Fruit fly (Drosophila melanogaster) whole organism, embryonic: Measurements from ENCODE around the gene CG7924.

Experiments
- Antp ChIP-seq: fragments of 200-800 bp; sonication (Bioruptor generic); optimal IDR thresholded peaks from 3 replicates; lab custom pipeline; 2016; ENCODE audit warnings: missing biosample characterization, missing genetic modification characterization
- Asciz ChIP-seq: fragments of 200-800 bp; sonication (Bioruptor generic); optimal IDR thresholded peaks from 2 replicates; lab custom pipeline; 2017; ENCODE audit warnings: missing biosample characterization, mild to moderate bottlenecking, missing genetic modification characterization, missing genetic modification reagents
- Bgb ChIP-seq: fragments of 200-800 bp; sonication (Bioruptor generic); IDR thresholded peaks from 2 replicates; pipeline ENCODE4 v1.3.6; 2022; ENCODE audit warnings: missing biosample characterization, missing genetic modification characterization; ENCODE audit not compliant: partially characterized antibody
- Blimp-1 ChIP-seq: fragments of 200-800 bp; sonication (Bioruptor generic); optimal IDR thresholded peaks from 3 replicates; lab custom pipeline; 2018; ENCODE audit warnings: missing biosample characterization, missing genetic modification characterization, mild to moderate bottlenecking, moderate library complexity, missing genetic modification reagents
- CG11398 ChIP-seq: fragments of 200-800 bp; sonication (Bioruptor generic); optimal IDR thresholded peaks from 2 replicates; lab custom pipeline; 2016; ENCODE audit warnings: missing biosample characterization, missing genetic modification characterization
- CG11456 ChIP-seq: fragments of 200-800 bp; sonication (Bioruptor generic); IDR thresholded peaks from 3 replicates; pipeline ENCODE4 v1.3.6; 2022; ENCODE audit warnings: missing biosample characterization, missing genetic modification characterization
- CG11695 ChIP-seq: fragments of 200-800 bp; sonication (Bioruptor generic); IDR thresholded peaks from 3 replicates; pipeline ENCODE4 v1.3.6; 2022; ENCODE audit warnings: missing biosample characterization, missing genetic modification characterization
- CG12155 ChIP-seq: fragments of 200-800 bp; sonication (Bioruptor generic); optimal IDR thresholded peaks from 3 replicates; lab custom pipeline; 2016; ENCODE audit warnings: missing biosample characterization, missing genetic modification characterization
- CG13123 ChIP-seq: fragments of 200-800 bp; sonication (Bioruptor generic); optimal IDR thresholded peaks from 2 replicates; lab custom pipeline; 2016; ENCODE audit warnings: missing biosample characterization, missing genetic modification characterization
- CG1602 ChIP-seq: fragments of 200-800 bp; sonication (Bioruptor generic); optimal IDR thresholded peaks from 3 replicates; lab custom pipeline; 2016; ENCODE audit warnings: missing biosample characterization, missing genetic modification characterization
- CG17385 ChIP-seq: fragments of 200-800 bp; sonication (Bioruptor generic); optimal IDR thresholded peaks from 3 replicates; lab custom pipeline; 2018; ENCODE audit warnings: missing biosample characterization, mild to moderate bottlenecking, missing genetic modification characterization
- CG2120 ChIP-seq: fragments of 200-800 bp; sonication (Bioruptor generic); optimal IDR thresholded peaks from 3 replicates; lab custom pipeline; 2016; ENCODE audit warnings: missing biosample characterization, missing genetic modification characterization
- CG2678 ChIP-seq: fragments of 200-800 bp; sonication (Bioruptor generic); optimal IDR thresholded peaks from 3 replicates; lab custom pipeline; 2019; ENCODE audit warnings: missing biosample characterization, mild to moderate bottlenecking, missing genetic modification characterization, moderate library complexity
- CG3065 ChIP-seq: fragments of 200-800 bp; sonication (Bioruptor generic); optimal IDR thresholded peaks from 2 replicates; lab custom pipeline; 2016; ENCODE audit warnings: missing biosample characterization, missing genetic modification characterization
- CG31441 ChIP-seq: fragments of 200-800 bp; sonication (Bioruptor generic); IDR thresholded peaks from 2 replicates; pipeline ENCODE4 v1.3.6; 2022; ENCODE audit warnings: missing biosample characterization, missing genetic modification characterization
- CG32532 ChIP-seq: fragments of 200-800 bp; sonication (Bioruptor generic); IDR thresholded peaks from 2 replicates; pipeline ENCODE4 v1.3.6; 2022; ENCODE audit warnings: missing biosample characterization, missing genetic modification characterization
- CG7963 ChIP-seq: fragments of 200-800 bp; sonication (Bioruptor generic); IDR thresholded peaks from 3 replicates; pipeline ENCODE4 v1.3.6; 2022; ENCODE audit warnings: missing biosample characterization, missing genetic modification characterization; ENCODE audit not compliant: partially characterized antibody
- CTCF ChIP-seq: fragments of 200-800 bp; sonication (Bioruptor generic); optimal IDR thresholded peaks from 2 replicates; lab custom pipeline; 2017; ENCODE audit warnings: missing biosample characterization, mild to moderate bottlenecking, missing genetic modification characterization, moderate library complexity
- Camta ChIP-seq: fragments of 200-800 bp; sonication (Bioruptor generic); optimal IDR thresholded peaks from 2 replicates; lab custom pipeline; 2016; ENCODE audit warnings: missing biosample characterization, missing genetic modification characterization
- Chrac-16 ChIP-seq: fragments of 200-800 bp; sonication (Bioruptor generic); optimal IDR thresholded peaks from 3 replicates; lab custom pipeline; 2016; ENCODE audit warnings: missing biosample characterization, missing genetic modification characterization
- Dll ChIP-seq: fragments of 200-800 bp; sonication (Bioruptor generic); IDR thresholded peaks from 4 replicates; pipeline ENCODE4 v1.3.6; 2022; ENCODE audit warnings: missing biosample characterization, missing genetic modification characterization; ENCODE audit not compliant: partially characterized antibody
- Gug ChIP-seq: fragments of 200-800 bp; sonication (Bioruptor generic); IDR thresholded peaks from 4 replicates; pipeline ENCODE4 v1.3.6; 2022; ENCODE audit warnings: missing biosample characterization, missing genetic modification characterization
- HLH54F ChIP-seq: fragments of 200-800 bp; sonication (Bioruptor generic); optimal IDR thresholded peaks from 3 replicates; lab custom pipeline; 2016; ENCODE audit warnings: missing biosample characterization, missing genetic modification characterization
- HLHmδ ChIP-seq: fragments of 200-800 bp; sonication (Bioruptor generic); optimal IDR thresholded peaks from 2 replicates; lab custom pipeline; 2018; ENCODE audit warnings: missing biosample characterization, mild to moderate bottlenecking, missing genetic modification characterization, moderate library complexity
- HmgZ ChIP-seq: fragments of 200-800 bp; sonication (Bioruptor generic); optimal IDR thresholded peaks from 2 replicates; lab custom pipeline; 2018; ENCODE audit warnings: missing biosample characterization, mild to moderate bottlenecking, missing genetic modification characterization
- Lim3 ChIP-seq: fragments of 200-800 bp; sonication (Bioruptor generic); IDR thresholded peaks from 2 replicates; pipeline ENCODE4 v1.3.6; 2022; ENCODE audit warnings: missing biosample characterization, missing genetic modification characterization
- Nf-YC ChIP-seq: fragments of 200-800 bp; optimal IDR thresholded peaks from 3 replicates; lab custom pipeline; 2019; ENCODE audit warnings: missing biosample characterization, mild to moderate bottlenecking, missing genetic modification characterization, moderate library complexity
- Oaz ChIP-seq: fragments of 200-800 bp; sonication (Bioruptor generic); IDR thresholded peaks from 2 replicates; pipeline ENCODE4 v1.3.6; 2022; ENCODE audit warnings: missing biosample characterization, missing genetic modification characterization
- PHDP ChIP-seq: fragments of 200-800 bp; sonication (Bioruptor generic); optimal IDR thresholded peaks from 3 replicates; lab custom pipeline; 2018; ENCODE audit warnings: missing biosample characterization, mild to moderate bottlenecking, missing genetic modification characterization, moderate library complexity
- Poxn ChIP-seq: fragments of 200-800 bp; sonication (Bioruptor generic); IDR thresholded peaks from 2 replicates; pipeline ENCODE4 v1.3.6; 2022; ENCODE audit warnings: missing biosample characterization, missing genetic modification characterization
- Sin3A ChIP-seq: fragments of >200 bp; optimal IDR thresholded peaks from 2 replicates; lab custom pipeline; 2018
- Sry-δ ChIP-seq: fragments of 200-800 bp; sonication (Bioruptor generic); optimal IDR thresholded peaks from 2 replicates; lab custom pipeline; 2016; ENCODE audit warnings: missing biosample characterization, missing genetic modification characterization
- TFAM ChIP-seq: fragments of 200-800 bp; sonication (Bioruptor generic); optimal IDR thresholded peaks from 2 replicates; lab custom pipeline; 2017; ENCODE audit warnings: missing biosample characterization, missing genetic modification characterization, inconsistent platforms
- YL-1 ChIP-seq: fragments of 200-800 bp; sonication (Bioruptor generic); optimal IDR thresholded peaks from 3 replicates; lab custom pipeline; 2017; ENCODE audit warnings: missing biosample characterization, mild to moderate bottlenecking, missing genetic modification characterization
- ab ChIP-seq: fragments of 200-800 bp; sonication (Bioruptor generic); optimal IDR thresholded peaks from 2 replicates; lab custom pipeline; 2016; ENCODE audit warnings: missing biosample characterization, missing genetic modification characterization
- bcd ChIP-seq: fragments of 200-800 bp; sonication (Bioruptor generic); optimal IDR thresholded peaks from 2 replicates; lab custom pipeline; 2017; ENCODE audit warnings: missing biosample characterization, mild to moderate bottlenecking, missing genetic modification characterization
- bowl ChIP-seq: fragments of 200-800 bp; sonication (Bioruptor generic); IDR thresholded peaks from 2 replicates; pipeline ENCODE4 v1.3.6; 2022; ENCODE audit warnings: missing biosample characterization, missing genetic modification characterization
- cg ChIP-seq: fragments of 200-800 bp; sonication (Bioruptor generic); optimal IDR thresholded peaks from 3 replicates; lab custom pipeline; 2019; ENCODE audit warnings: missing biosample characterization, mild to moderate bottlenecking, missing genetic modification characterization, moderate library complexity
- chm ChIP-seq: fragments of 200-800 bp; sonication (Bioruptor generic); IDR thresholded peaks from 2 replicates; pipeline ENCODE4 v1.3.6; 2022; ENCODE audit warnings: missing biosample characterization, missing genetic modification characterization
- chn ChIP-seq: fragments of 200-800 bp; sonication (Bioruptor generic); optimal IDR thresholded peaks from 2 replicates; lab custom pipeline; 2016; ENCODE audit warnings: missing biosample characterization, missing genetic modification characterization
- disco-r ChIP-seq: fragments of 200-800 bp; sonication (Bioruptor generic); optimal IDR thresholded peaks from 2 replicates; lab custom pipeline; 2016; ENCODE audit warnings: missing biosample characterization, missing genetic modification characterization
- jing ChIP-seq: fragments of 200-800 bp; sonication (Bioruptor generic); optimal IDR thresholded peaks from 2 replicates; lab custom pipeline; 2018; ENCODE audit warnings: missing biosample characterization, mild to moderate bottlenecking, missing genetic modification characterization
- luna ChIP-seq: fragments of 200-800 bp; sonication (Bioruptor generic); optimal IDR thresholded peaks from 2 replicates; lab custom pipeline; 2016; ENCODE audit warnings: missing biosample characterization, missing genetic modification characterization
- mirr ChIP-seq: fragments of 200-800 bp; sonication (Bioruptor generic); optimal IDR thresholded peaks from 3 replicates; lab custom pipeline; 2018; ENCODE audit warnings: missing biosample characterization, mild to moderate bottlenecking, missing genetic modification characterization
- nmo ChIP-seq: fragments of 200-800 bp; sonication (Bioruptor generic); optimal IDR thresholded peaks from 2 replicates; lab custom pipeline; 2018; ENCODE audit warnings: missing biosample characterization, mild to moderate bottlenecking, missing genetic modification characterization, moderate library complexity
- phol ChIP-seq: fragments of 200-800 bp; sonication (Bioruptor generic); optimal IDR thresholded peaks from 3 replicates; lab custom pipeline; 2018; ENCODE audit warnings: missing biosample characterization, mild to moderate bottlenecking, missing genetic modification characterization, moderate library complexity
- ranshi ChIP-seq: fragments of 200-800 bp; sonication (Bioruptor generic); IDR thresholded peaks from 2 replicates; pipeline ENCODE4 v1.3.6; 2022; ENCODE audit warnings: missing biosample characterization, missing genetic modification characterization
- tgo ChIP-seq: fragments of 200-800 bp; sonication (Bioruptor generic); IDR thresholded peaks from 3 replicates; pipeline ENCODE4 v1.3.6; 2022; ENCODE audit warnings: missing biosample characterization, missing genetic modification characterization
- unc-4 ChIP-seq: fragments of 200-800 bp; sonication (Bioruptor generic); IDR thresholded peaks from 2 replicates; pipeline ENCODE4 v1.3.6; 2022; ENCODE audit warnings: missing biosample characterization, missing genetic modification characterization; ENCODE audit not compliant: partially characterized antibody
- zfh2 ChIP-seq: fragments of 200-800 bp; sonication (Bioruptor generic); optimal IDR thresholded peaks from 2 replicates; lab custom pipeline; 2016; ENCODE audit warnings: missing biosample characterization, missing genetic modification characterization

The CG7924 gene

dm6 chr3L:14272109-14273070 is 39.1 kb downstream of the CG7924 start (continued):
- TF ChIP-seq Nf-YC (tag; lab: Kevin White, UChicago) (peak; percentile 58), Dll (GFP tag; lab: Robert Waterston, UW) (no peak), CG11695 (GFP tag; lab: Robert Waterston, UW) (peak; percentile 84), CG32532 (GFP tag; lab: Robert Waterston, UW) (peak; percentile 48; the same call in 1 of the 2 replicates), Gug (GFP tag; lab: Robert Waterston, UW) (no peak), nmo (GFP tag; lab: Kevin White, UChicago) (peak; percentile 70), chm (peak; percentile 53; the same call in 1 of the 2 replicates), CG2678 (tag; lab: Kevin White, UChicago) (peak; percentile 79), Blimp-1 (GFP tag; lab: Kevin White, UChicago) (peak; percentile 57), CG13123 (peak; percentile 46), Antp (no peak), ab (GFP tag; lab: Kevin White, UChicago) (no peak), PHDP (tag; lab: Kevin White, UChicago) (peak; percentile 93), CG1602 (GFP tag; lab: Kevin White, UChicago) (peak; percentile 90), HLH54F (GFP tag; lab: Kevin White, UChicago) (no peak), Sin3A (lab: Kevin White, UChicago) (no peak), mirr (GFP tag; lab: Kevin White, UChicago) (no peak), CG31441 (GFP tag; lab: Robert Waterston, UW) (peak; percentile 52; the same call in 1 of the 2 replicates), Camta (peak; percentile 43), Oaz (GFP tag; lab: Robert Waterston, UW) (0 out of 2 replicates have a peak, but pooled peaks have one; percentile 16), Sry-δ (GFP tag; lab: Kevin White, UChicago) (no peak), Chrac-16 (GFP tag; lab: Kevin White, UChicago) (peak; percentile 85), CG17385 (peak; percentile 88), Bgb (GFP tag; lab: Robert Waterston, UW) (no peak), bowl (no peak), Poxn (GFP tag; lab: Robert Waterston, UW) (no peak), HLHmδ (GFP tag; lab: Kevin White, UChicago) (no peak), phol (peak; percentile 64), ranshi (GFP tag; lab: Robert Waterston, UW) (peak; percentile 66; the same call in 1 of the 2 replicates), HmgZ (peak; percentile 52), CG7963 (no peak), cg (GFP tag; lab: Kevin White, UChicago) (no peak), CTCF (GFP tag; lab: Kevin White, UChicago) (peak; percentile 41), luna (no peak), unc-4 (no peak), jing (GFP tag; lab: Kevin White, UChicago) (peak; percentile 70), CG11398 (GFP tag; lab: Kevin White, UChicago) (peak; percentile 1), zfh2 (GFP tag; lab: Kevin White, UChicago) (no peak), CG12155 (GFP tag; lab: Kevin White, UChicago) (peak; percentile 79), disco-r (no peak), CG3065 (GFP tag; lab: Kevin White, UChicago) (peak; percentile 70), YL-1 (GFP tag; lab: Kevin White, UChicago) (peak; percentile 59), bcd (GFP tag; lab: Kevin White, UChicago) (peak; percentile 91), Asciz (peak; percentile 48), chn (GFP tag; lab: Kevin White, UChicago) (no peak), tgo (GFP tag; lab: Robert Waterston, UW) (peak; percentile 74), Lim3 (GFP tag; lab: Robert Waterston, UW) (no peak), CG11456 (GFP tag; lab: Robert Waterston, UW) (peak; percentile 73; the same call in 1 of the 3 replicates), TFAM (no peak), CG2120 (GFP tag; lab: Kevin White, UChicago) (peak; percentile 63)
